Fruit fly (Drosophila melanogaster): Measurements from ENCODE around the gene CG14668.

dm6 chr3R:5385761-5386160 is 1.7 kb downstream of the CG14668 start:
- no peak for TF ChIP-seq CG34406 (GFP tag; optimal IDR thresholded peaks at IDR 0.05)
- no peak for TF ChIP-seq Ets96B (tag; optimal IDR thresholded peaks at IDR 0.05)

Data from whole organism, prepupa.